Fruit fly (Drosophila melanogaster): Measurements from ENCODE around the gene nullo.
A peak's percentile ranks its signal among the peaks of the same experiment; 100 is the strongest.

Gene nullo

DNA sequence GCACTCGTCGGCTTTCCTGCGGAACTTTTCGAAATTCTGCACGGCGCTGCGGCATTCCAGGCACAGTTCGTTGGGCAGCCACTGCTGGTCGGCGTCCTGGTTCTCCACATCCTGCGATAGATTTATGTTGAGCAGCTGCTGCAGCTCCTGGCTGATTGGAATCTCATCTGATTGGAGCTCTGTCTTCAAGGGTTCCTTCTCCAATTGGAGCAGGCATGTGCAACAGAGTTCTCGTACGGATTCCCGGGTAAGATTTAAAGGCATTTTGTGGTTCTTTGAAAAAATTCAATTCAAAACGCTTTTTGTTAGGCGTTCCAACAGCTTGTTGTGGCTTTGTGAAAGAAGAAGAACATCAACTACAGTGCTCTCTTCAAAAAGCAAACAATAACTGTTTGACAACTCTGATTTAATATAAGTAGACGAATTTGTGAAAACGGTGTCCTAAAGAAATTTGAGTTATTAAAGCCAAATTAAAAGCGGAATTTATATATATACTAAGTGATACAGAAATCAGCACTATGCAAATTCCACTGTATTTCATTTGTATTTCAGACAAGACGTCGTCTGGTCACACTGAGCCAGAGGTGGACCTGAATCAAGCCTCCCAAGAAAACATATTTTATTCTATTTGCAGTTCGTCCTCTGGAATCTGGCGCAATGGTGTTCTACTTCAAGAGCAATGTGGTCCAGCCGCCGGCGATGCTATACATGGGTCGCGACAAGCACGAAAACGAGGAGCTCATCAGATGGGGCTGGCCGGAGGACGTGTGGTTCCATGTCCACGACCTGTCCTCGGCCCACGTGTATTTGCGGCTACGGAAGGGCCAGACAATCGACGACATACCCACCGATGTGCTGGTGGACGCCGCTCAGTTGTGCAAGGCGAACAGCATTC, 35.7 kb upstream of the nullo start, which contains the start of the genes CG3032 and CG4593 (continued):
- TF ChIP-seq CG11093 (GFP tag; IDR thresholded peaks at IDR 0.05) (peak; percentile 87), HLH54F (GFP tag; optimal IDR thresholded peaks at IDR 0.05) (peak; percentile 77), grn (GFP tag; optimal IDR thresholded peaks at IDR 0.05) (no peak), Chrac-16 (GFP tag; optimal IDR thresholded peaks at IDR 0.05) (peak; percentile 81), ewg (GFP tag; optimal IDR thresholded peaks at IDR 0.05) (peak; percentile 47), Taf1 (GFP tag; IDR thresholded peaks at IDR 0.05) (peak; percentile 85), CG13424 (tag; optimal IDR thresholded peaks at IDR 0.05) (peak; percentile 77), pan (optimal IDR thresholded peaks at IDR 0.05) (no peak), pan (GFP tag; optimal IDR thresholded peaks at IDR 0.05 in 1 of 2, IDR thresholded peaks at IDR 0.05 in 1 of 2) (peak in 1 of 2 experiments; percentile 94), Ada2b (GFP tag; IDR thresholded peaks at IDR 0.05) (peak; percentile 88), CG12299 (tag; optimal IDR thresholded peaks at IDR 0.05) (peak; percentile 62), stc (GFP tag; IDR thresholded peaks at IDR 0.05) (peak; percentile 84), abd-A (tag; optimal IDR thresholded peaks at IDR 0.05) (no peak), kay (GFP tag; optimal IDR thresholded peaks at IDR 0.05) (peak; percentile 53), ap (GFP tag; IDR thresholded peaks at IDR 0.05) (peak; percentile 66), E2f1 (GFP tag; IDR thresholded peaks at IDR 0.05) (peak; percentile 90), CG7786 (GFP tag; optimal IDR thresholded peaks at IDR 0.05) (peak; percentile 72), br (optimal IDR thresholded peaks at IDR 0.05) (no peak), CG31224 (GFP tag; IDR thresholded peaks at IDR 0.05) (peak; percentile 82), hth (optimal IDR thresholded peaks at IDR 0.05) (no peak), Lim3 (GFP tag; IDR thresholded peaks at IDR 0.05) (no peak; the same call in 1 of the 2 replicates), Fer2 (tag; optimal IDR thresholded peaks at IDR 0.05) (peak; percentile 33), mam (GFP tag; optimal IDR thresholded peaks at IDR 0.05) (peak; percentile 89), chm (GFP tag; IDR thresholded peaks at IDR 0.05) (peak; percentile 66; the same call in 1 of the 2 replicates), Hr39 (optimal IDR thresholded peaks at IDR 0.05) (no peak), sqz (GFP tag; optimal IDR thresholded peaks at IDR 0.05) (peak; percentile 20), esg (GFP tag; conservative IDR thresholded peaks at IDR 0.05) (peak; percentile 88), CHES-1-like (GFP tag; optimal IDR thresholded peaks at IDR 0.05) (peak; percentile 65), Rx (GFP tag; IDR thresholded peaks at IDR 0.05) (peak; percentile 85), CG18619 (GFP tag; optimal IDR thresholded peaks at IDR 0.05) (peak; percentile 71), CG13287 (GFP tag; IDR thresholded peaks at IDR 0.05; ENCODE audit: partially characterized antibody) (peak; percentile 23; the same call in 1 of the 2 replicates), CG31441 (GFP tag; IDR thresholded peaks at IDR 0.05) (peak; percentile 81), CG32767 (GFP tag; IDR thresholded peaks at IDR 0.05) (peak; percentile 87), onecut (GFP tag; IDR thresholded peaks at IDR 0.05) (peak; percentile 19; the same call in 1 of the 2 replicates), D (optimal IDR thresholded peaks at IDR 0.05) (no peak), D (GFP tag; optimal IDR thresholded peaks at IDR 0.05) (peak; percentile 24), Gsc (GFP tag; IDR thresholded peaks at IDR 0.05) (peak; percentile 41; the same call in 1 of the 2 replicates), CG6254 (GFP tag; optimal IDR thresholded peaks at IDR 0.05) (no peak), Elba2 (GFP tag; optimal IDR thresholded peaks at IDR 0.05) (no peak), CG43689 (GFP tag; IDR thresholded peaks at IDR 0.05) (peak; percentile 70), yki (optimal IDR thresholded peaks at IDR 0.05) (no peak), lov (optimal IDR thresholded peaks at IDR 0.05) (no peak), lov (GFP tag; IDR thresholded peaks at IDR 0.05) (peak; percentile 68; the same call in 2 of the 3 replicates), tgo (GFP tag; IDR thresholded peaks at IDR 0.05) (peak; percentile 88), CG32532 (GFP tag; IDR thresholded peaks at IDR 0.05) (peak; percentile 92), gt (GFP tag; IDR thresholded peaks at IDR 0.05) (0 out of 2 replicates have a peak, but pooled peaks have one; percentile 32), Fer3 (tag; optimal IDR thresholded peaks at IDR 0.05) (peak; percentile 82), Aef1 (GFP tag; IDR thresholded peaks at IDR 0.05) (peak; percentile 92), ttk (GFP tag; IDR thresholded peaks at IDR 0.05) (peak; percentile 80), MESR4 (GFP tag; optimal IDR thresholded peaks at IDR 0.05) (peak; percentile 72), tap (tag; optimal IDR thresholded peaks at IDR 0.05) (peak; percentile 61), gem (tag; optimal IDR thresholded peaks at IDR 0.05) (peak; percentile 89)
